Worm (Caenorhabditis elegans) whole organism, late embryonic: ENCODE data around the gene F46F5.1.
"Not testable (repeated sequence)": the region's sequence is repeated elsewhere in the genome, so short reads cannot be mapped to it uniquely, and the experiment has no call there.

ENCODE experiments used
- F13H6.1 ChIP-seq: sonication (generic microtip); optimal IDR thresholded peaks from 2 replicates; lab custom pipeline; 2016; ENCODE audit warnings: missing genetic modification characterization, missing compliant biosample characterization
- ama-1 ChIP-seq: fragments of 150-350 bp; optimal IDR thresholded peaks from 2 replicates; lab custom pipeline; 2014
- ceh-22 ChIP-seq: sonication (generic microtip); optimal IDR thresholded peaks from 2 replicates; lab custom pipeline; 2017; ENCODE audit warnings: missing biosample characterization, missing genetic modification characterization
- ceh-6 ChIP-seq: fragments of 200-800 bp; sonication (Bioruptor generic); optimal IDR thresholded peaks from 2 replicates; lab custom pipeline; 2018; ENCODE audit warnings: mild to moderate bottlenecking, missing genetic modification characterization, missing compliant biosample characterization
- che-1 ChIP-seq: sonication (generic microtip); optimal IDR thresholded peaks from 2 replicates; lab custom pipeline; 2016; ENCODE audit warnings: mild to moderate bottlenecking, missing genetic modification characterization, missing compliant biosample characterization
- fkh-10 ChIP-seq: fragments of 150-350 bp; optimal IDR thresholded peaks from 2 replicates; lab custom pipeline; 2014; ENCODE audit warnings: missing biosample characterization, missing genetic modification reagents, missing genetic modification characterization
- hlh-30 ChIP-seq: sonication (generic microtip); optimal IDR thresholded peaks from 2 replicates; lab custom pipeline; 2017; ENCODE audit warnings: antibody characterized with exemption, missing genetic modification characterization, missing compliant biosample characterization; ENCODE audit not compliant: insufficient read depth
- nfya-1 ChIP-seq: sonication (generic microtip); optimal IDR thresholded peaks from 2 replicates; lab custom pipeline; 2017; ENCODE audit warnings: missing genetic modification characterization, mild to moderate bottlenecking, missing compliant biosample characterization, antibody characterized with exemption, moderate library complexity
- nhr-11 ChIP-seq: fragments of 150-350 bp; optimal IDR thresholded peaks from 2 replicates; lab custom pipeline; 2014; ENCODE audit warnings: missing biosample characterization, missing genetic modification characterization
- ref-2 ChIP-seq: sonication (generic microtip); optimal IDR thresholded peaks from 2 replicates; lab custom pipeline; 2016; ENCODE audit warnings: missing genetic modification characterization, missing compliant biosample characterization
- tbx-2 ChIP-seq: sonication (generic microtip); optimal IDR thresholded peaks from 2 replicates; lab custom pipeline; 2016; ENCODE audit warnings: missing genetic modification characterization, missing compliant biosample characterization
- tbx-7 ChIP-seq: sonication (generic microtip); optimal IDR thresholded peaks from 2 replicates; lab custom pipeline; 2016; ENCODE audit warnings: missing genotype, missing genetic modification characterization, missing compliant biosample characterization
- unc-86 ChIP-seq: sonication (generic microtip); optimal IDR thresholded peaks from 2 replicates; lab custom pipeline; 2016; ENCODE audit warnings: missing genetic modification characterization, missing compliant biosample characterization
- zip-5 ChIP-seq: sonication (generic microtip); optimal IDR thresholded peaks from 2 replicates; lab custom pipeline; 2016; ENCODE audit warnings: missing genetic modification characterization, missing compliant biosample characterization

DNA sequence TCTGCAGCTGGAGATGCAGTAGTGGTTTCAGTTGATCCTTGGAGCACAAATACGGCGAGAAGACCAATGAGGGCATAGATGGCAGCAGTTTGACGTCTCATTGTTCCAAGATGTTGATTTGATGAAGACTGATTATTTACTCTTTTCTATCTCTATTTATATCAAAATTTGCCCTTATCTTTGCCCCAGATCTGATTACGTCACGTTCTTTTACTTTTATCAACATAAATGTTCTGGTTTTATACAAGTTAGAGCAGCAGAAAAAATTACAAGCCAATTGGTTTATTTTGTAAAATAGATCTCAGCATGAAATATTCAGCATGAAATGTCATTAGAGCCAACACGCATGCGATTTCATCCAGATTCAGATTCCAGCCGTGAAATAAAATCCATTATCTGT lies 31.0 kb upstream of the F46F5.1 start, which contains the start of gene msrp-4:
- not testable (repeated sequence) for TF ChIP-seq tbx-7; ama-1 (lab: Kevin White, UChicago); nfya-1 (tag; lab: Kevin White, UChicago); F13H6.1 (tag; lab: Kevin White, UChicago); tbx-2 (tag; lab: Kevin White, UChicago); che-1 (tag; lab: Kevin White, UChicago); ceh-22 (tag; lab: Kevin White, UChicago); fkh-10 (GFP tag; lab: Kevin White, UChicago); unc-86; nhr-11 (tag; lab: Kevin White, UChicago); ceh-6 (GFP tag; lab: Kevin White, UChicago); zip-5 (tag; lab: Kevin White, UChicago); ref-2 (tag; lab: Kevin White, UChicago); hlh-30 (tag; lab: Kevin White, UChicago)
